Fruit fly (Drosophila melanogaster) whole organism, embryonic: ENCODE data around the gene CG16957.

Source experiments
- Asciz ChIP-seq: fragments of 200-800 bp; sonication (Bioruptor generic); optimal IDR thresholded peaks from 2 replicates; lab custom pipeline; 2017; ENCODE audit warnings: missing biosample characterization, mild to moderate bottlenecking, missing genetic modification characterization, missing genetic modification reagents
- CG10462 ChIP-seq: fragments of 200-800 bp; sonication (Bioruptor generic); optimal IDR thresholded peaks from 2 replicates; lab custom pipeline; 2016; ENCODE audit warnings: missing biosample characterization, missing genetic modification characterization
- CG11696 ChIP-seq: fragments of 200-800 bp; sonication (Bioruptor generic); IDR thresholded peaks from 2 replicates; pipeline ENCODE4 v1.3.6; 2022; ENCODE audit warnings: missing biosample characterization, missing genetic modification characterization
- CG12071 ChIP-seq: fragments of 200-800 bp; sonication (Bioruptor generic); optimal IDR thresholded peaks from 3 replicates; lab custom pipeline; 2018; ENCODE audit warnings: missing biosample characterization, mild to moderate bottlenecking, missing genetic modification characterization
- CG12104 ChIP-seq: fragments of 200-800 bp; sonication (Bioruptor generic); optimal IDR thresholded peaks from 3 replicates; lab custom pipeline; 2016; ENCODE audit warnings: missing biosample characterization, missing genetic modification characterization
- CG12236 ChIP-seq: fragments of 200-800 bp; sonication (Bioruptor generic); optimal IDR thresholded peaks from 2 replicates; lab custom pipeline; 2016; ENCODE audit warnings: missing biosample characterization, missing genetic modification characterization
- CG12299 ChIP-seq: fragments of 200-800 bp; sonication (Bioruptor generic); optimal IDR thresholded peaks from 2 replicates; lab custom pipeline; 2018; ENCODE audit warnings: missing biosample characterization, mild to moderate bottlenecking, missing genetic modification characterization
- CG12942 ChIP-seq: fragments of 200-800 bp; sonication (Bioruptor generic); optimal IDR thresholded peaks from 3 replicates; lab custom pipeline; 2016; ENCODE audit warnings: missing biosample characterization, missing genetic modification characterization
- CG14014 ChIP-seq: fragments of 200-800 bp; sonication (Bioruptor generic); IDR thresholded peaks from 2 replicates; pipeline ENCODE4 v1.3.6; 2022; ENCODE audit warnings: missing biosample characterization, missing genetic modification characterization
- CG14710 ChIP-seq: fragments of 200-800 bp; sonication (Bioruptor generic); optimal IDR thresholded peaks from 3 replicates; lab custom pipeline; 2019; ENCODE audit warnings: missing biosample characterization, mild to moderate bottlenecking, missing genetic modification characterization, moderate library complexity
- CG17186 ChIP-seq: fragments of 200-800 bp; sonication (Bioruptor generic); optimal IDR thresholded peaks from 3 replicates; lab custom pipeline; 2017; ENCODE audit warnings: missing biosample characterization, missing genetic modification reagents, missing genetic modification characterization
- CG2116 ChIP-seq: fragments of 200-800 bp; sonication (Bioruptor generic); optimal IDR thresholded peaks from 3 replicates; lab custom pipeline; 2018; ENCODE audit warnings: missing biosample characterization, mild to moderate bottlenecking, missing genetic modification characterization
- CG30020 ChIP-seq: fragments of 200-800 bp; optimal IDR thresholded peaks from 2 replicates; lab custom pipeline; 2019; ENCODE audit warnings: missing biosample characterization, mild to moderate bottlenecking, missing genetic modification characterization, moderate library complexity
- CG3163 ChIP-seq: fragments of 200-800 bp; sonication (Bioruptor generic); optimal IDR thresholded peaks from 3 replicates; lab custom pipeline; 2016; ENCODE audit warnings: missing biosample characterization, missing genetic modification characterization
- CG34422 ChIP-seq: fragments of 200-800 bp; sonication (Bioruptor generic); IDR thresholded peaks from 3 replicates; pipeline ENCODE4 v1.3.6; 2022; ENCODE audit warnings: missing biosample characterization, missing genetic modification characterization
- CG3847 ChIP-seq: fragments of 200-800 bp; sonication (Bioruptor generic); IDR thresholded peaks from 2 replicates; pipeline ENCODE4 v1.3.6; 2022; ENCODE audit warnings: missing biosample characterization, missing genetic modification characterization
- CG4328 ChIP-seq: fragments of 200-800 bp; sonication (Bioruptor generic); optimal IDR thresholded peaks from 3 replicates; lab custom pipeline; 2017; ENCODE audit warnings: missing biosample characterization, missing genetic modification reagents, missing genetic modification characterization
- CG4424 ChIP-seq: fragments of 200-800 bp; sonication (Bioruptor generic); optimal IDR thresholded peaks from 3 replicates; lab custom pipeline; 2016; ENCODE audit warnings: missing biosample characterization, missing genetic modification characterization
- CG6254 ChIP-seq: fragments of 200-800 bp; sonication (Bioruptor generic); optimal IDR thresholded peaks from 3 replicates; lab custom pipeline; 2017; ENCODE audit warnings: mild to moderate bottlenecking, missing biosample characterization, missing genetic modification reagents, missing genetic modification characterization
- CG8290 ChIP-seq, 3 experiments: fragments of 200-800 bp; sonication (Bioruptor generic); optimal IDR thresholded peaks; 2 replicates each; lab custom pipeline; 2016 to 2019; ENCODE audit warnings: missing biosample characterization in 3 of 3, missing genetic modification characterization in 3 of 3, mild to moderate bottlenecking in 2 of 3, moderate library complexity in 1 of 3
- Deaf1 ChIP-seq: fragments of 200-800 bp; optimal IDR thresholded peaks from 3 replicates; lab custom pipeline; 2019; ENCODE audit warnings: missing biosample characterization, mild to moderate bottlenecking, missing genetic modification characterization, moderate library complexity
- Dip2 ChIP-seq: fragments of 200-800 bp; sonication (Bioruptor generic); IDR thresholded peaks from 2 replicates; pipeline ENCODE4 v1.3.6; 2022; ENCODE audit warnings: missing biosample characterization, missing genetic modification characterization
- Dref ChIP-seq: fragments of 200-800 bp; sonication (Bioruptor generic); IDR thresholded peaks from 2 replicates; pipeline ENCODE4 v1.3.6; 2022; ENCODE audit warnings: missing biosample characterization, missing genetic modification characterization
- HLH4C ChIP-seq: fragments of 200-800 bp; sonication (Bioruptor generic); IDR thresholded peaks from 3 replicates; pipeline ENCODE4 v1.3.6; 2022; ENCODE audit warnings: missing biosample characterization, missing genetic modification characterization; ENCODE audit not compliant: partially characterized antibody
- Nf-YB ChIP-seq: fragments of 200-800 bp; sonication (Bioruptor generic); optimal IDR thresholded peaks from 3 replicates; lab custom pipeline; 2019; ENCODE audit warnings: missing biosample characterization, mild to moderate bottlenecking, missing genetic modification characterization, moderate library complexity
- Pdp1 ChIP-seq, 2 experiments: fragments of 200-800 bp; sonication (Bioruptor generic); optimal IDR thresholded peaks; 3 replicates each; lab custom pipeline; 2016; ENCODE audit warnings: missing biosample characterization in 2 of 2, missing genetic modification characterization in 2 of 2, mild to moderate bottlenecking in 1 of 2, moderate library complexity in 1 of 2
- Rfx ChIP-seq: fragments of 200-800 bp; sonication (Bioruptor generic); IDR thresholded peaks from 2 replicates; pipeline ENCODE4 v1.3.6; 2022; ENCODE audit warnings: missing biosample characterization, missing genetic modification characterization
- Sox102F ChIP-seq: fragments of 200-800 bp; sonication (Bioruptor generic); optimal IDR thresholded peaks from 2 replicates; lab custom pipeline; 2018; ENCODE audit warnings: missing biosample characterization, mild to moderate bottlenecking, missing genetic modification characterization, moderate library complexity
- Spps ChIP-seq: fragments of 200-800 bp; sonication (Bioruptor generic); optimal IDR thresholded peaks from 2 replicates; lab custom pipeline; 2018; ENCODE audit warnings: missing biosample characterization, mild to moderate bottlenecking, missing genetic modification characterization
- amos ChIP-seq: fragments of 200-800 bp; sonication (Bioruptor generic); IDR thresholded peaks from 2 replicates; pipeline ENCODE4 v1.3.6; 2022; ENCODE audit warnings: missing biosample characterization, missing genetic modification characterization; ENCODE audit not compliant: partially characterized antibody
- ci ChIP-seq: fragments of 200-800 bp; sonication (Bioruptor generic); IDR thresholded peaks from 3 replicates; pipeline ENCODE4 v1.3.6; 2022; ENCODE audit warnings: missing biosample characterization, missing genetic modification characterization
- cwo ChIP-seq: fragments of 200-800 bp; sonication (Bioruptor generic); optimal IDR thresholded peaks from 3 replicates; lab custom pipeline; 2017; ENCODE audit warnings: missing biosample characterization, missing genetic modification characterization, mild to moderate bottlenecking, moderate library complexity, missing genetic modification reagents
- dan ChIP-seq: fragments of 200-800 bp; sonication (Bioruptor generic); IDR thresholded peaks from 2 replicates; pipeline ENCODE4 v1.3.6; 2022; ENCODE audit warnings: missing biosample characterization, missing genetic modification characterization
- emc ChIP-seq: fragments of 200-800 bp; sonication (Bioruptor generic); optimal IDR thresholded peaks from 2 replicates; lab custom pipeline; 2016; ENCODE audit warnings: missing biosample characterization, missing genetic modification characterization
- ftz-f1 ChIP-seq: fragments of 200-800 bp; sonication (Bioruptor generic); optimal IDR thresholded peaks from 2 replicates; lab custom pipeline; 2016; ENCODE audit warnings: missing biosample characterization, missing genetic modification characterization
- gfzf ChIP-seq: fragments of 200-800 bp; sonication (Bioruptor generic); optimal IDR thresholded peaks from 2 replicates; lab custom pipeline; 2016; ENCODE audit warnings: missing biosample characterization, mild to moderate bottlenecking, missing genetic modification characterization, moderate library complexity
- gt ChIP-seq: fragments of 200-800 bp; sonication (Bioruptor generic); IDR thresholded peaks from 2 replicates; pipeline ENCODE4 v1.3.6; 2022; ENCODE audit warnings: missing biosample characterization, missing genetic modification characterization
- hb ChIP-seq: fragments of 200-800 bp; sonication (Bioruptor generic); IDR thresholded peaks from 3 replicates; pipeline ENCODE4 v1.3.6; 2022; ENCODE audit warnings: missing biosample characterization, missing genetic modification characterization; ENCODE audit not compliant: partially characterized antibody
- insv ChIP-seq, 2 experiments: fragments of 200-800 bp; sonication (Bioruptor generic); optimal IDR thresholded peaks; 3 replicates each; lab custom pipeline; 2016 to 2018; ENCODE audit warnings: missing biosample characterization in 2 of 2, missing genetic modification characterization in 2 of 2
- inv ChIP-seq: fragments of 200-800 bp; sonication (Bioruptor generic); IDR thresholded peaks from 2 replicates; pipeline ENCODE4 v1.3.6; 2022; ENCODE audit warnings: missing biosample characterization, missing genetic modification characterization; ENCODE audit not compliant: partially characterized antibody
- jumu ChIP-seq: fragments of 200-800 bp; sonication (Bioruptor generic); optimal IDR thresholded peaks from 3 replicates; lab custom pipeline; 2016; ENCODE audit warnings: missing biosample characterization, missing genetic modification characterization
- lola ChIP-seq, 3 experiments: fragments of >200 bp in 2 of 3; fragments of 200-800 bp in 1 of 3; sonication (Bioruptor generic) in 1 of 3; optimal IDR thresholded peaks; 2 replicates each; lab custom pipeline; 2017 to 2019; ENCODE audit warnings: missing biosample characterization in 3 of 3, missing genetic modification characterization in 3 of 3, mild to moderate bottlenecking in 1 of 3, moderate library complexity in 1 of 3
- otp ChIP-seq: fragments of 200-800 bp; sonication (Bioruptor generic); IDR thresholded peaks from 3 replicates; pipeline ENCODE4, ENCODE4 v1.3.6; 2022; ENCODE audit warnings: missing biosample characterization, missing genetic modification characterization
- slbo ChIP-seq: fragments of 200-800 bp; sonication (Bioruptor generic); IDR thresholded peaks from 2 replicates; pipeline ENCODE4 v1.3.6; 2022; ENCODE audit warnings: missing biosample characterization, missing genetic modification characterization
- sr ChIP-seq: fragments of 200-800 bp; sonication (Bioruptor generic); IDR thresholded peaks from 3 replicates; pipeline ENCODE4 v1.3.6; 2022; ENCODE audit warnings: missing biosample characterization, missing genetic modification characterization
- tap ChIP-seq: fragments of 200-800 bp; optimal IDR thresholded peaks from 3 replicates; lab custom pipeline; 2019; ENCODE audit warnings: missing biosample characterization, mild to moderate bottlenecking, missing genetic modification characterization, moderate library complexity
- vnd ChIP-seq: fragments of 200-800 bp; sonication (Bioruptor generic); IDR thresholded peaks from 3 replicates; pipeline ENCODE4 v1.3.6; 2022; ENCODE audit warnings: missing biosample characterization, missing genetic modification characterization; ENCODE audit not compliant: partially characterized antibody
- wdn ChIP-seq: fragments of 200-800 bp; sonication (Bioruptor generic); IDR thresholded peaks from 2 replicates; pipeline ENCODE4 v1.3.6; 2022; ENCODE audit warnings: missing biosample characterization, missing genetic modification characterization
- zfh1 ChIP-seq: fragments of 200-800 bp; sonication (Bioruptor generic); IDR thresholded peaks from 3 replicates; pipeline ENCODE4 v1.3.6; 2022; ENCODE audit warnings: missing biosample characterization, missing genetic modification characterization

CG16957 gene

DNA sequence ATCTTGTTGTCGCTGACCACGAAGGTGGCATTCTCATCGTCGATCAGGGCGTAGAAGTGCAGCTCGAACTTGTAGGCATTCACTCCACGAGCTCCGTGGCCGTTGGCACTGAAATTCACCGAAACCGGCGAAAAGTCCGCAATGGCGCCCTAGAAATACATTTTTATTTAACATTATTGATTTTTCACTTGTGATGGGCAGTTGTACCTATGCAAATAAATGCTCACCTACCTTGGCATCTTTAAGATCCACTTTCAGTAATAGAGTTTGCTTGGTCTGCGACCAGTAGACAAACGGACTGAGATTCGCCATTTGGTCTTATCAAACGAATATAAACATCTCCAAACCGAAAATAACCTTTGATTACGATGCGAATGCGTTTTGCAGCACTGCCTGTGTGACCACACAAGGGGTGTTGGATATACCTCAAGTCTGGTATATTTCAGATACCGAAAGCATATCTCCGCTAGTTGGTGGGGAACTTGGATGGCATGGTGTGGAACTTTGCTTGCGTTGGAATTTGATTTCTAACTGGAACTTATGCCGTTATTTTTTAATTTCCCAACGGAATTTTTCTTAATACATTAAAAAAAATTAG lies 49.4 kb upstream of the CG16957 start, which contains the start of gene Hacd2 (continued):
- TF ChIP-seq HLH4C: no peak
- TF ChIP-seq zfh1: 0 out of 3 replicates have a peak, but pooled peaks have one; percentile 29
- peak; percentile 80 to 98 for TF ChIP-seq insv (GFP tag; optimal IDR thresholded peaks at IDR 0.05; lab: Kevin White, UChicago)
- no peak for TF ChIP-seq emc (GFP tag; lab: Kevin White, UChicago)
- TF ChIP-seq CG12236 (GFP tag; lab: Kevin White, UChicago): no peak
- peak; percentile 17 for TF ChIP-seq CG12942 (GFP tag; lab: Kevin White, UChicago)
- TF ChIP-seq CG14014 (GFP tag; lab: Robert Waterston, UW): 0 out of 2 replicates have a peak, but pooled peaks have one; percentile 9
- peak; percentile 48 for TF ChIP-seq CG2116
- no peak for TF ChIP-seq cwo (GFP tag; lab: Kevin White, UChicago)
- peak; percentile 95 for TF ChIP-seq gfzf (GFP tag; lab: Kevin White, UChicago)
- peak; percentile 33 for TF ChIP-seq CG3163 (GFP tag; lab: Kevin White, UChicago)
- peak; percentile 53; the same call in 1 of the 2 replicates for TF ChIP-seq Rfx (GFP tag; lab: Robert Waterston, UW)
- no peak for TF ChIP-seq Asciz
- TF ChIP-seq vnd (GFP tag; lab: Robert Waterston, UW): no peak
- TF ChIP-seq Dref (GFP tag; lab: Robert Waterston, UW): peak; percentile 39
- TF ChIP-seq CG11696 (GFP tag; lab: Robert Waterston, UW): no peak
- TF ChIP-seq ftz-f1: peak; percentile 36
- TF ChIP-seq Sox102F (GFP tag; lab: Kevin White, UChicago): no peak
- TF ChIP-seq CG12104: no peak
- no peak for TF ChIP-seq lola (GFP tag; optimal IDR thresholded peaks at IDR 0.05; lab: Kevin White, UChicago)
- TF ChIP-seq CG6254 (GFP tag; lab: Kevin White, UChicago): no peak
- no peak for TF ChIP-seq Nf-YB (GFP tag; lab: Kevin White, UChicago)
- peak in 1 of 2 experiments; percentile 77 for TF ChIP-seq Pdp1 (GFP tag; optimal IDR thresholded peaks at IDR 0.05; lab: Kevin White, UChicago)
- no peak for TF ChIP-seq CG12299
- TF ChIP-seq CG3847 (GFP tag; lab: Robert Waterston, UW): peak; percentile 71
- TF ChIP-seq CG4424 (GFP tag; lab: Kevin White, UChicago): no peak
- no peak for TF ChIP-seq Spps (tag; lab: Kevin White, UChicago)
- no peak for TF ChIP-seq hb
- no peak for TF ChIP-seq wdn (GFP tag; lab: Robert Waterston, UW)
- TF ChIP-seq slbo (GFP tag; lab: Robert Waterston, UW): peak; percentile 58
- no peak for TF ChIP-seq dan (GFP tag; lab: Robert Waterston, UW)
- no peak for TF ChIP-seq sr (GFP tag; lab: Robert Waterston, UW)
- peak; percentile 53 for TF ChIP-seq ci
- TF ChIP-seq CG4328: no peak
- TF ChIP-seq otp (GFP tag; lab: Robert Waterston, UW): no peak
- TF ChIP-seq CG8290 (GFP tag; optimal IDR thresholded peaks at IDR 0.05; lab: Kevin White, UChicago): no peak
- TF ChIP-seq CG8290 (tag; optimal IDR thresholded peaks at IDR 0.05; lab: Kevin White, UChicago): peak in 1 of 2 experiments; percentile 78
- TF ChIP-seq jumu (GFP tag; lab: Kevin White, UChicago): peak; percentile 10
- no peak for TF ChIP-seq CG14710 (tag; lab: Kevin White, UChicago)
- TF ChIP-seq CG34422: peak; percentile 51; the same call in 1 of the 3 replicates
- TF ChIP-seq tap (tag; lab: Kevin White, UChicago): no peak
- no peak for TF ChIP-seq CG10462 (GFP tag; lab: Kevin White, UChicago)
- no peak for TF ChIP-seq CG30020
- TF ChIP-seq CG12071 (GFP tag; lab: Kevin White, UChicago): no peak
- TF ChIP-seq Deaf1 (tag; lab: Kevin White, UChicago): no peak
- TF ChIP-seq Dip2 (GFP tag; lab: Robert Waterston, UW): no peak
- peak; percentile 43 for TF ChIP-seq CG17186 (GFP tag; lab: Kevin White, UChicago)
- no peak for TF ChIP-seq inv (GFP tag; lab: Robert Waterston, UW)
- TF ChIP-seq gt: no peak
- TF ChIP-seq amos (GFP tag; lab: Robert Waterston, UW): peak; percentile 53
